Fruit fly (Drosophila melanogaster): ENCODE results near the gene CG45603.
A peak's percentile ranks its signal among the peaks of the same experiment; 100 is the strongest.

CG45603 gene

DNA sequence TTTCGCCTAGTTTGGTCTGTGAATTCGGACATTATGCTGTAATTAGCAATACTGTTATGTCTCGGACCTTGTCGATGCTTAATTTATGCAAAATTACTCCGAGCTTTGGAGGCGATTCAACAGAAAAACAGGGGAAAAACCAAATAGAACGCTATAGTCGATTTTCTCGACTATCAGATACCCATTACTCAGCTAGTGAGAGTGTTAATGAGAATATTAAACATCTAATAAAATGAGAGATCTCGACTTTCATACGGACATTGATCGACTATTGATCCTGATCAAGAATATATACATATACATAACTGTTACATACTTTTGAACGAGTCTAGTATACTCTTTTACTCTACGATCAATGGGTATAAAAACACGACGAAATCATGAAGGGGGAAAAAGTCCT lies 25.6 kb upstream of the CG45603 start (continued):
- TF ChIP-seq stwl (tag; optimal IDR thresholded peaks at IDR 0.05) (no peak), Hr39 (optimal IDR thresholded peaks at IDR 0.05) (no peak), pzg (GFP tag; optimal IDR thresholded peaks at IDR 0.05) (no peak), ci (GFP tag; IDR thresholded peaks at IDR 0.05) (peak; percentile 55; the same call in 1 of the 3 replicates), NK7.1 (GFP tag; optimal IDR thresholded peaks at IDR 0.05) (no peak), CG7987 (GFP tag; optimal IDR thresholded peaks at IDR 0.05) (no peak), CG9797 (GFP tag; optimal IDR thresholded peaks at IDR 0.05) (no peak), Nf-YB (GFP tag; optimal IDR thresholded peaks at IDR 0.05) (no peak), wor (GFP tag; IDR thresholded peaks at IDR 0.05) (no peak), inv (GFP tag; IDR thresholded peaks at IDR 0.05; ENCODE audit: partially characterized antibody) (no peak; the same call in 1 of the 2 replicates), Side (GFP tag; optimal IDR thresholded peaks at IDR 0.05) (peak; percentile 7), ranshi (GFP tag; IDR thresholded peaks at IDR 0.05) (no peak; the same call in 1 of the 2 replicates), Mes4 (GFP tag; optimal IDR thresholded peaks at IDR 0.05) (peak; percentile 35), pho (GFP tag; optimal IDR thresholded peaks at IDR 0.05) (no peak), nmo (GFP tag; optimal IDR thresholded peaks at IDR 0.05) (peak; percentile 44), CG7745 (tag; optimal IDR thresholded peaks at IDR 0.05) (no peak), Antp (GFP tag; optimal IDR thresholded peaks at IDR 0.05) (peak; percentile 17), nerfin-1 (tag; optimal IDR thresholded peaks at IDR 0.05) (peak; percentile 35), az2 (GFP tag; optimal IDR thresholded peaks at IDR 0.05) (peak; percentile 38), E2f2 (GFP tag; IDR thresholded peaks at IDR 0.05) (no peak), CG17361 (GFP tag; IDR thresholded peaks at IDR 0.05) (0 out of 3 replicates have a peak, but pooled peaks have one; percentile 40), wek (GFP tag; optimal IDR thresholded peaks at IDR 0.05) (no peak), eve (GFP tag; optimal IDR thresholded peaks at IDR 0.05) (peak in 1 of 2 experiments; percentile 30), eyg (GFP tag; optimal IDR thresholded peaks at IDR 0.05) (no peak), CG17829 (tag; optimal IDR thresholded peaks at IDR 0.05) (peak; percentile 43), CG3407 (GFP tag; optimal IDR thresholded peaks at IDR 0.05) (peak; percentile 15), unc-4 (GFP tag; IDR thresholded peaks at IDR 0.05; ENCODE audit: partially characterized antibody) (no peak), CG7556 (GFP tag; optimal IDR thresholded peaks at IDR 0.05) (peak; percentile 26), CG14667 (GFP tag; IDR thresholded peaks at IDR 0.05) (no peak), CG2202 (tag; optimal IDR thresholded peaks at IDR 0.05) (peak; percentile 5), CG4730 (GFP tag; IDR thresholded peaks at IDR 0.05) (no peak), CG6683 (GFP tag; optimal IDR thresholded peaks at IDR 0.05) (no peak), CG10959 (GFP tag; IDR thresholded peaks at IDR 0.05) (peak; percentile 44; the same call in 1 of the 2 replicates), CG9876 (GFP tag; optimal IDR thresholded peaks at IDR 0.05) (no peak), Ssrp (tag; optimal IDR thresholded peaks at IDR 0.05) (peak; percentile 40), luna (GFP tag; optimal IDR thresholded peaks at IDR 0.05) (no peak), ind (GFP tag; optimal IDR thresholded peaks at IDR 0.05) (peak; percentile 20), danr (GFP tag; IDR thresholded peaks at IDR 0.05) (no peak), pum (GFP tag; optimal IDR thresholded peaks at IDR 0.05) (no peak), CG2712 (tag; optimal IDR thresholded peaks at IDR 0.05) (peak; percentile 68), CG17385 (GFP tag; optimal IDR thresholded peaks at IDR 0.05) (peak; percentile 30), CG2116 (GFP tag; optimal IDR thresholded peaks at IDR 0.05) (no peak), dpn (GFP tag; optimal IDR thresholded peaks at IDR 0.05) (peak in 1 of 2 experiments; percentile 18), CG12236 (GFP tag; optimal IDR thresholded peaks at IDR 0.05) (no peak), CG11456 (GFP tag; IDR thresholded peaks at IDR 0.05) (peak; percentile 13; the same call in 1 of the 3 replicates), al (GFP tag; IDR thresholded peaks at IDR 0.05) (no peak), sens (GFP tag) (peak; percentile 91), CHES-1-like (GFP tag; optimal IDR thresholded peaks at IDR 0.05) (no peak), CG1024 (GFP tag; IDR thresholded peaks at IDR 0.05) (no peak), Hr3 (GFP tag; optimal IDR thresholded peaks at IDR 0.05) (peak; percentile 13), Hmx (GFP tag; optimal IDR thresholded peaks at IDR 0.05) (no peak), Spps (tag; optimal IDR thresholded peaks at IDR 0.05) (peak; percentile 2)
